Fruit fly (Drosophila melanogaster) whole organism, embryonic: ENCODE measurements around the gene sro.

Source experiments
- Atf6 ChIP-seq: fragments of 200-800 bp; sonication (Bioruptor generic); IDR thresholded peaks from 2 replicates; pipeline ENCODE4 v1.3.6; 2022; ENCODE audit warnings: missing biosample characterization, missing genetic modification characterization
- Bgb ChIP-seq: fragments of 200-800 bp; sonication (Bioruptor generic); IDR thresholded peaks from 2 replicates; pipeline ENCODE4 v1.3.6; 2022; ENCODE audit warnings: missing biosample characterization, missing genetic modification characterization; ENCODE audit not compliant: partially characterized antibody
- Bteb2 ChIP-seq: fragments of 200-800 bp; sonication (Bioruptor generic); optimal IDR thresholded peaks from 2 replicates; lab custom pipeline; 2016; ENCODE audit warnings: missing biosample characterization, missing genetic modification characterization
- CG10979 ChIP-seq: fragments of 200-800 bp; sonication (Bioruptor generic); optimal IDR thresholded peaks from 2 replicates; lab custom pipeline; 2018; ENCODE audit warnings: missing biosample characterization, mild to moderate bottlenecking, missing genetic modification characterization, moderate library complexity
- CG11398 ChIP-seq: fragments of 200-800 bp; sonication (Bioruptor generic); optimal IDR thresholded peaks from 2 replicates; lab custom pipeline; 2016; ENCODE audit warnings: missing biosample characterization, missing genetic modification characterization
- CG12659 ChIP-seq: fragments of 200-800 bp; sonication (Bioruptor generic); optimal IDR thresholded peaks from 3 replicates; lab custom pipeline; 2017; ENCODE audit warnings: mild to moderate bottlenecking, missing biosample characterization, missing genetic modification reagents, missing genetic modification characterization
- CG13775 ChIP-seq: fragments of 200-800 bp; sonication (Bioruptor generic); optimal IDR thresholded peaks from 3 replicates; lab custom pipeline; 2017; ENCODE audit warnings: missing biosample characterization, mild to moderate bottlenecking, missing genetic modification characterization
- CG13894 ChIP-seq: fragments of 200-800 bp; sonication (Bioruptor generic); optimal IDR thresholded peaks from 3 replicates; lab custom pipeline; 2018; ENCODE audit warnings: missing biosample characterization, mild to moderate bottlenecking, missing genetic modification characterization, moderate library complexity
- CG17359 ChIP-seq: fragments of 200-800 bp; sonication (Bioruptor generic); optimal IDR thresholded peaks from 3 replicates; lab custom pipeline; 2018; ENCODE audit warnings: missing biosample characterization, mild to moderate bottlenecking, missing genetic modification characterization, moderate library complexity
- CG17385 ChIP-seq: fragments of 200-800 bp; sonication (Bioruptor generic); optimal IDR thresholded peaks from 3 replicates; lab custom pipeline; 2018; ENCODE audit warnings: missing biosample characterization, mild to moderate bottlenecking, missing genetic modification characterization
- CG17829 ChIP-seq: fragments of 200-800 bp; optimal IDR thresholded peaks from 2 replicates; lab custom pipeline; 2019; ENCODE audit warnings: missing biosample characterization, mild to moderate bottlenecking, missing genetic modification characterization, moderate library complexity
- CG2120 ChIP-seq: fragments of 200-800 bp; sonication (Bioruptor generic); optimal IDR thresholded peaks from 3 replicates; lab custom pipeline; 2016; ENCODE audit warnings: missing biosample characterization, missing genetic modification characterization
- CG31441 ChIP-seq: fragments of 200-800 bp; sonication (Bioruptor generic); IDR thresholded peaks from 2 replicates; pipeline ENCODE4 v1.3.6; 2022; ENCODE audit warnings: missing biosample characterization, missing genetic modification characterization
- CG3281 ChIP-seq: fragments of 200-800 bp; sonication (Bioruptor generic); optimal IDR thresholded peaks from 3 replicates; lab custom pipeline; 2017; ENCODE audit warnings: missing biosample characterization, mild to moderate bottlenecking, missing genetic modification characterization
- CG42726 ChIP-seq: fragments of 200-800 bp; sonication (Bioruptor generic); IDR thresholded peaks from 2 replicates; pipeline ENCODE4 v1.3.6; 2022; ENCODE audit warnings: missing biosample characterization, missing genetic modification characterization; ENCODE audit not compliant: partially characterized antibody
- CG4360 ChIP-seq: fragments of 200-800 bp; sonication (Bioruptor generic); IDR thresholded peaks from 2 replicates; pipeline ENCODE4 v1.3.6; 2022; ENCODE audit warnings: missing biosample characterization, missing genetic modification characterization
- CG43689 ChIP-seq: fragments of 200-800 bp; sonication (Bioruptor generic); IDR thresholded peaks from 2 replicates; pipeline ENCODE4 v1.3.6; 2022; ENCODE audit warnings: missing biosample characterization, missing genetic modification characterization
- CG5180 ChIP-seq: fragments of 200-800 bp; sonication (Bioruptor generic); optimal IDR thresholded peaks from 3 replicates; lab custom pipeline; 2017; ENCODE audit warnings: missing biosample characterization, missing genetic modification characterization, mild to moderate bottlenecking, moderate library complexity, missing genetic modification reagents
- CG7987 ChIP-seq: fragments of 200-800 bp; sonication (Bioruptor generic); optimal IDR thresholded peaks from 2 replicates; lab custom pipeline; 2018; ENCODE audit warnings: missing biosample characterization, mild to moderate bottlenecking, missing genetic modification characterization, moderate library complexity
- CG8924 ChIP-seq: fragments of 200-800 bp; optimal IDR thresholded peaks from 3 replicates; lab custom pipeline; 2019; ENCODE audit warnings: missing biosample characterization, mild to moderate bottlenecking, missing genetic modification characterization, moderate library complexity
- D19A ChIP-seq: fragments of 200-800 bp; optimal IDR thresholded peaks from 3 replicates; lab custom pipeline; 2019; ENCODE audit warnings: missing biosample characterization, mild to moderate bottlenecking, missing genetic modification characterization, moderate library complexity
- Dfd ChIP-seq, 2 experiments: fragments of >200 bp; optimal IDR thresholded peaks; 2 replicates each; lab custom pipeline; 2017; ENCODE audit warnings: missing biosample characterization in 2 of 2, missing genetic modification characterization in 2 of 2
- ERR ChIP-seq: fragments of 200-800 bp; sonication (Bioruptor generic); optimal IDR thresholded peaks from 2 replicates; lab custom pipeline; 2016; ENCODE audit warnings: missing biosample characterization, missing genetic modification characterization
- Fer3 ChIP-seq: fragments of 200-800 bp; sonication (Bioruptor generic); optimal IDR thresholded peaks from 2 replicates; lab custom pipeline; 2018; ENCODE audit warnings: missing biosample characterization, mild to moderate bottlenecking, missing genetic modification characterization, moderate library complexity
- HHEX ChIP-seq: fragments of 200-800 bp; sonication (Bioruptor generic); optimal IDR thresholded peaks from 3 replicates; lab custom pipeline; 2017; ENCODE audit warnings: missing biosample characterization, mild to moderate bottlenecking, missing genetic modification characterization, missing genetic modification reagents
- Hmr ChIP-seq: fragments of 200-800 bp; sonication (Bioruptor generic); optimal IDR thresholded peaks from 3 replicates; lab custom pipeline; 2017; ENCODE audit warnings: mild to moderate bottlenecking, missing biosample characterization, missing genetic modification reagents, missing genetic modification characterization
- NFAT ChIP-seq: fragments of 200-800 bp; sonication (Bioruptor generic); IDR thresholded peaks from 2 replicates; pipeline ENCODE4 v1.3.6; 2022; ENCODE audit warnings: missing biosample characterization, missing genetic modification characterization
- Sox100B ChIP-seq: fragments of 200-800 bp; sonication (Bioruptor generic); optimal IDR thresholded peaks from 3 replicates; lab custom pipeline; 2018; ENCODE audit warnings: missing biosample characterization, mild to moderate bottlenecking, missing genetic modification characterization
- TFAM ChIP-seq: fragments of 200-800 bp; sonication (Bioruptor generic); optimal IDR thresholded peaks from 2 replicates; lab custom pipeline; 2017; ENCODE audit warnings: missing biosample characterization, missing genetic modification characterization, inconsistent platforms
- Usf ChIP-seq: fragments of 200-800 bp; sonication (Bioruptor generic); optimal IDR thresholded peaks from 2 replicates; lab custom pipeline; 2017; ENCODE audit warnings: missing genotype, missing biosample characterization, missing genetic modification characterization
- abd-A ChIP-seq: fragments of 200-800 bp; sonication (Bioruptor generic); optimal IDR thresholded peaks from 3 replicates; lab custom pipeline; 2019; ENCODE audit warnings: missing biosample characterization, mild to moderate bottlenecking, missing genetic modification characterization, moderate library complexity
- amos ChIP-seq: fragments of 200-800 bp; sonication (Bioruptor generic); IDR thresholded peaks from 2 replicates; pipeline ENCODE4 v1.3.6; 2022; ENCODE audit warnings: missing biosample characterization, missing genetic modification characterization; ENCODE audit not compliant: partially characterized antibody
- chif ChIP-seq, 2 experiments: fragments of 200-800 bp; sonication (Bioruptor generic); optimal IDR thresholded peaks; 3 replicates each; lab custom pipeline; 2016; ENCODE audit warnings: missing biosample characterization in 2 of 2, missing genetic modification characterization in 2 of 2
- ci ChIP-seq: fragments of 200-800 bp; sonication (Bioruptor generic); IDR thresholded peaks from 3 replicates; pipeline ENCODE4 v1.3.6; 2022; ENCODE audit warnings: missing biosample characterization, missing genetic modification characterization
- gce ChIP-seq: fragments of 200-800 bp; sonication (Bioruptor generic); IDR thresholded peaks from 3 replicates; pipeline ENCODE4 v1.3.6; 2022; ENCODE audit warnings: missing biosample characterization, missing genetic modification characterization
- gcm ChIP-seq: fragments of 200-800 bp; sonication (Bioruptor generic); optimal IDR thresholded peaks from 2 replicates; lab custom pipeline; 2019; ENCODE audit warnings: missing biosample characterization, mild to moderate bottlenecking, missing genetic modification characterization, moderate library complexity
- nau ChIP-seq: fragments of 200-800 bp; sonication (Bioruptor generic); optimal IDR thresholded peaks from 3 replicates; lab custom pipeline; 2017; ENCODE audit warnings: missing biosample characterization, mild to moderate bottlenecking, missing genetic modification characterization, missing genetic modification reagents
- p53 ChIP-seq: fragments of 200-800 bp; sonication (Bioruptor generic); optimal IDR thresholded peaks from 2 replicates; lab custom pipeline; 2016; ENCODE audit warnings: missing biosample characterization, missing genetic modification characterization
- pan ChIP-seq, 4 experiments: fragments of >200 bp in 3 of 4; fragments of 200-800 bp in 1 of 4; sonication (Bioruptor generic) in 1 of 4; optimal IDR thresholded peaks in 3 of 4; IDR thresholded peaks in 1 of 4; 2 replicates each; pipeline versions ENCODE4 v1.3.6 to Lab custom; 2017 to 2022; ENCODE audit warnings: missing biosample characterization in 2 of 4, missing genetic modification characterization in 2 of 4, mixed read lengths in 1 of 4
- pfk ChIP-seq: fragments of 200-800 bp; sonication (Bioruptor generic); optimal IDR thresholded peaks from 2 replicates; lab custom pipeline; 2018; ENCODE audit warnings: missing biosample characterization, mild to moderate bottlenecking, missing genetic modification characterization, moderate library complexity
- rib ChIP-seq: fragments of 200-800 bp; sonication (Bioruptor generic); IDR thresholded peaks from 2 replicates; pipeline ENCODE4 v1.3.6; 2022; ENCODE audit warnings: missing biosample characterization, missing genetic modification characterization
- sc ChIP-seq, 3 experiments: fragments of >200 bp in 2 of 3; fragments of 200-800 bp in 1 of 3; sonication (Bioruptor generic) in 1 of 3; optimal IDR thresholded peaks; 2 replicates in 2 of 3; 3 replicates in 1 of 3; lab custom pipeline; 2017; ENCODE audit warnings: mild to moderate bottlenecking in 1 of 3, missing biosample characterization in 1 of 3, missing genetic modification characterization in 1 of 3, missing genetic modification reagents in 1 of 3
- schlank ChIP-seq: fragments of 200-800 bp; sonication (Bioruptor generic); optimal IDR thresholded peaks from 2 replicates; lab custom pipeline; 2018; ENCODE audit warnings: missing biosample characterization, mild to moderate bottlenecking, missing genetic modification characterization
- sisA ChIP-seq: fragments of 200-800 bp; sonication (Bioruptor generic); IDR thresholded peaks from 2 replicates; pipeline ENCODE4 v1.3.6; 2022; ENCODE audit warnings: missing biosample characterization, missing genetic modification characterization
- slou ChIP-seq: fragments of 200-800 bp; sonication (Bioruptor generic); optimal IDR thresholded peaks from 3 replicates; lab custom pipeline; 2016; ENCODE audit warnings: missing biosample characterization, missing genetic modification characterization
- sob ChIP-seq: fragments of 200-800 bp; sonication (Bioruptor generic); IDR thresholded peaks from 2 replicates; pipeline ENCODE4 v1.3.6; 2022; ENCODE audit warnings: missing biosample characterization, missing genetic modification characterization
- trh ChIP-seq: fragments of 200-800 bp; sonication (Bioruptor generic); optimal IDR thresholded peaks from 2 replicates; lab custom pipeline; 2016; ENCODE audit warnings: missing biosample characterization, missing genetic modification characterization
- wdn ChIP-seq: fragments of 200-800 bp; sonication (Bioruptor generic); IDR thresholded peaks from 2 replicates; pipeline ENCODE4 v1.3.6; 2022; ENCODE audit warnings: missing biosample characterization, missing genetic modification characterization
- zfh2 ChIP-seq: fragments of 200-800 bp; sonication (Bioruptor generic); optimal IDR thresholded peaks from 2 replicates; lab custom pipeline; 2016; ENCODE audit warnings: missing biosample characterization, missing genetic modification characterization

The sro gene

DNA sequence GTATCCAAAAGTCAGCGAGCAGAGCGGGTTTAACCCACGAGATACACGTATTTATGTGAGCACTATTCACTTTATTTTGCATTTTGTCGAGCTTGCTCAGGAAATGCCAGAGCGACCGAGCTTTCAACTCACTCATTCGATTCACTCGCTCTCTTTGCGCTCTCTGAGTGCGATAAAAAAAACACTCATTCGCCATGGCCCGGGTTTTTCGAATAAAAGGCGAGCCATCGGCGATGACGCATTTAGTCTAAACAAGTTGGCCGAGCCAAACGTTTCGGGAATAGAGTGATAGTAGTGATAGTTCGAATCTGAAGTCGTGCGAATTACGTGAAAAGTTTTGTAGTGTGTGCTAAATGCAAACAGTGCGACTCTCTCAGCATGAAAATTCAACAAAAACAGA is 12.0 kb upstream of the sro start:
- TF ChIP-seq TFAM (GFP tag; lab: Kevin White, UChicago) (no peak), abd-A (tag; lab: Kevin White, UChicago) (peak; percentile 69), CG13894 (tag; lab: Kevin White, UChicago) (peak; percentile 63), CG17385 (GFP tag; lab: Kevin White, UChicago) (peak; percentile 39), gce (GFP tag; lab: Robert Waterston, UW) (0 out of 3 replicates have a peak, but pooled peaks have one; percentile 48), wdn (no peak), CG5180 (peak; percentile 1), ci (GFP tag; lab: Robert Waterston, UW) (peak; percentile 56; the same call in 2 of the 3 replicates), zfh2 (GFP tag; lab: Kevin White, UChicago) (no peak), rib (peak; percentile 91), Usf (GFP tag; lab: Kevin White, UChicago) (no peak), Fer3 (tag; lab: Kevin White, UChicago) (peak; percentile 38), Dfd (GFP tag; optimal IDR thresholded peaks at IDR 0.05; lab: Kevin White, UChicago) (no peak), chif (GFP tag; optimal IDR thresholded peaks at IDR 0.05; lab: Kevin White, UChicago) (no peak), Hmr (GFP tag; lab: Kevin White, UChicago) (peak; percentile 45), sisA (GFP tag; lab: Robert Waterston, UW) (no peak), sc (optimal IDR thresholded peaks at IDR 0.05; lab: Kevin White, UChicago) (no peak), sc (GFP tag; optimal IDR thresholded peaks at IDR 0.05; lab: Kevin White, UChicago) (no peak), p53 (no peak), CG8924 (tag; lab: Kevin White, UChicago) (no peak), slou (GFP tag; lab: Kevin White, UChicago) (no peak), amos (GFP tag; lab: Robert Waterston, UW) (peak; percentile 64; the same call in 1 of the 2 replicates), pfk (GFP tag; lab: Kevin White, UChicago) (peak; percentile 7), CG11398 (GFP tag; lab: Kevin White, UChicago) (no peak), schlank (no peak), CG3281 (GFP tag; lab: Kevin White, UChicago) (peak; percentile 17), CG13775 (GFP tag; lab: Kevin White, UChicago) (no peak), CG4360 (no peak), CG17829 (no peak), CG7987 (GFP tag; lab: Kevin White, UChicago) (peak; percentile 64), ERR (GFP tag; lab: Kevin White, UChicago) (peak; percentile 16), CG12659 (no peak), CG10979 (tag; lab: Kevin White, UChicago) (no peak), NFAT (GFP tag; lab: Robert Waterston, UW) (peak; percentile 61), sob (GFP tag; lab: Robert Waterston, UW) (peak; percentile 46; the same call in 1 of the 2 replicates), gcm (GFP tag; lab: Kevin White, UChicago) (peak; percentile 10), CG43689 (GFP tag; lab: Robert Waterston, UW) (no peak), trh (GFP tag; lab: Kevin White, UChicago) (no peak), HHEX (GFP tag; lab: Kevin White, UChicago) (peak; percentile 31), Sox100B (GFP tag; lab: Kevin White, UChicago) (no peak), Atf6 (GFP tag; lab: Robert Waterston, UW) (no peak; the same call in 1 of the 2 replicates), CG42726 (peak; percentile 81; the same call in 1 of the 2 replicates), nau (no peak), CG2120 (no peak), D19A (no peak), Bteb2 (GFP tag; lab: Kevin White, UChicago) (no peak), pan (optimal IDR thresholded peaks at IDR 0.05; lab: Kevin White, UChicago) (no peak), pan (GFP tag; optimal IDR thresholded peaks at IDR 0.05 in 1 of 2, IDR thresholded peaks at IDR 0.05 in 1 of 2) (peak in 1 of 2 experiments; percentile 26), CG31441 (no peak), CG17359 (peak; percentile 8), Bgb (peak; percentile 71)
